Fruit fly (Drosophila melanogaster): Measurements from ENCODE around the gene Hip1.

Gene Hip1

DNA sequence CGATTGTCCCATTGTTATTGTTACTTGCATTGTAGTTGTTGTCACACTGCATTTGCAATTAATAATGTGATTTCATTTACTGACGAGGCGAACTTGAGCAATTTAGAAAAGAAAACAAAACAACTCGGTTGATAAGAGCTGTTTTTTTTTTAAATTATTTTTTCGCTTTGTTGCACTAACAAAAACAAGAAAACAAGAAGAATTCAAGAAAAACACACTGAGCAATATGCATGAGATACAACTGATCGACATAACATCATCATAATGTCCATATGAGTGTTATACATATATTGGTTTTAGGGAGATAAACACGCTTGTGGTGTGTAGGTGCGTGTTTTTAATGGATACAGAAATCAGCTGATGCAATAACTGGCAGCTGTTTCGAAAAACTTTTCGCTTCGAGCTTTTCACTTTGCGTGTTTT, 29.1 kb upstream of the Hip1 start (continued):
- TF ChIP-seq lz (GFP tag; optimal IDR thresholded peaks at IDR 0.05) = no peak
- TF ChIP-seq fkh (GFP tag; optimal IDR thresholded peaks at IDR 0.05) = peak; percentile 52
- peak; percentile 24 for TF ChIP-seq Eip93F (GFP tag; optimal IDR thresholded peaks at IDR 0.05)
- peak; percentile 7 for TF ChIP-seq CG10631 (GFP tag; optimal IDR thresholded peaks at IDR 0.05)
- peak; percentile 57 for TF ChIP-seq dac (GFP tag; optimal IDR thresholded peaks at IDR 0.05)
- no peak for TF ChIP-seq Blimp-1 (GFP tag; optimal IDR thresholded peaks at IDR 0.05)
- no peak for TF ChIP-seq CG6854 (GFP tag; optimal IDR thresholded peaks at IDR 0.05)
- TF ChIP-seq CG6163 (GFP tag; IDR thresholded peaks at IDR 0.05) = peak; percentile 86
- TF ChIP-seq CG15336 (GFP tag; IDR thresholded peaks at IDR 0.05) = peak; percentile 84
- TF ChIP-seq CG8119 (GFP tag; IDR thresholded peaks at IDR 0.05) = peak; percentile 91
- TF ChIP-seq CG7368 (GFP tag; optimal IDR thresholded peaks at IDR 0.05) = no peak
- peak; percentile 32 for TF ChIP-seq CG6808 (GFP tag; optimal IDR thresholded peaks at IDR 0.05)
- TF ChIP-seq CG32006 (GFP tag; optimal IDR thresholded peaks at IDR 0.05) = peak; percentile 84
- TF ChIP-seq CG11762 (GFP tag; optimal IDR thresholded peaks at IDR 0.05; ENCODE audit: insufficient read depth) = peak; percentile 49

- TF ChIP-seq Hr39 (GFP tag; optimal IDR thresholded peaks at IDR 0.05) (no peak), CG15336 (GFP tag; IDR thresholded peaks at IDR 0.05) (peak; percentile 30; the same call in 1 of the 2 replicates), salr (GFP tag; optimal IDR thresholded peaks at IDR 0.05) (no peak), Gug (GFP tag; IDR thresholded peaks at IDR 0.05) (no peak), CG6163 (GFP tag; IDR thresholded peaks at IDR 0.05) (no peak), Sox15 (GFP tag; optimal IDR thresholded peaks at IDR 0.05) (no peak), dsx (GFP tag; optimal IDR thresholded peaks at IDR 0.05; ENCODE audit: poor library complexity, severe bottlenecking) (no peak), vri (GFP tag; optimal IDR thresholded peaks at IDR 0.05) (no peak), eg (GFP tag; IDR thresholded peaks at IDR 0.05) (peak; percentile 44; the same call in 1 of the 3 replicates), svp (GFP tag) (peak; percentile 7), spab (GFP tag; optimal IDR thresholded peaks at IDR 0.05) (no peak), CG8119 (GFP tag; IDR thresholded peaks at IDR 0.05) (peak; percentile 40; the same call in 1 of the 3 replicates), CG1621 (tag; optimal IDR thresholded peaks at IDR 0.05) (no peak), fd85E (GFP tag; optimal IDR thresholded peaks at IDR 0.05) (no peak), lz (GFP tag; optimal IDR thresholded peaks at IDR 0.05) (no peak), CG32006 (GFP tag; optimal IDR thresholded peaks at IDR 0.05) (peak; percentile 19), net (GFP tag; optimal IDR thresholded peaks at IDR 0.05) (no peak)
Measured at dm6 chr3L:12800167-12800566, 26.8 kb upstream of the Hip1 start.

dm6 chr3L:12799431-12800147, 26.2 kb upstream of the Hip1 start:
- no peak for TF ChIP-seq Hr38 (GFP tag; optimal IDR thresholded peaks at IDR 0.05)
- peak; percentile 99 for TF ChIP-seq svp (GFP tag)

- peak; percentile 42 for TF ChIP-seq CG10631 (GFP tag; optimal IDR thresholded peaks at IDR 0.05)
- TF ChIP-seq CG1621 (tag; optimal IDR thresholded peaks at IDR 0.05) = peak; percentile 32
- TF ChIP-seq Ets21C (GFP tag; optimal IDR thresholded peaks at IDR 0.05) = no peak
- peak; percentile 77 for TF ChIP-seq CG32006 (GFP tag; optimal IDR thresholded peaks at IDR 0.05)
- no peak for TF ChIP-seq svp (GFP tag)
- TF ChIP-seq CG8119 (GFP tag; IDR thresholded peaks at IDR 0.05) = peak; percentile 57; the same call in 1 of the 3 replicates
- TF ChIP-seq Eip93F (GFP tag; optimal IDR thresholded peaks at IDR 0.05) = no peak
- peak; percentile 14 for TF ChIP-seq Eip75B (GFP tag; optimal IDR thresholded peaks at IDR 0.05)
- TF ChIP-seq CG3032 (tag; optimal IDR thresholded peaks at IDR 0.05) = peak; percentile 3
- peak; percentile 37 for TF ChIP-seq CG10669 (GFP tag; optimal IDR thresholded peaks at IDR 0.05)
- TF ChIP-seq Hr39 (GFP tag; optimal IDR thresholded peaks at IDR 0.05) = peak; percentile 45
- TF ChIP-seq CG8632 (GFP tag; optimal IDR thresholded peaks at IDR 0.05) = peak; percentile 40
- peak; percentile 32 for TF ChIP-seq net (GFP tag; optimal IDR thresholded peaks at IDR 0.05)
- TF ChIP-seq CG6808 (GFP tag; optimal IDR thresholded peaks at IDR 0.05) = peak; percentile 48
- TF ChIP-seq pdm3 (GFP tag; optimal IDR thresholded peaks at IDR 0.05) = peak; percentile 61
- peak; percentile 31 for TF ChIP-seq CG3919 (GFP tag; optimal IDR thresholded peaks at IDR 0.05)
- peak; percentile 9 for TF ChIP-seq CG6792 (GFP tag; optimal IDR thresholded peaks at IDR 0.05)
- peak; percentile 22 for TF ChIP-seq CG34406 (GFP tag; optimal IDR thresholded peaks at IDR 0.05)
- peak; percentile 27 for TF ChIP-seq CG4318 (GFP tag; optimal IDR thresholded peaks at IDR 0.05)
- peak; percentile 20 for TF ChIP-seq CG6276 (GFP tag; optimal IDR thresholded peaks at IDR 0.05)
- TF ChIP-seq spab (GFP tag; optimal IDR thresholded peaks at IDR 0.05) = no peak
- TF ChIP-seq Met (GFP tag; optimal IDR thresholded peaks at IDR 0.05) = no peak
- TF ChIP-seq CG6854 (GFP tag; optimal IDR thresholded peaks at IDR 0.05) = no peak
- no peak for TF ChIP-seq cyc (GFP tag; optimal IDR thresholded peaks at IDR 0.05)
- TF ChIP-seq eg (GFP tag; IDR thresholded peaks at IDR 0.05) = peak; percentile 29; the same call in 1 of the 3 replicates
- TF ChIP-seq Ets96B (tag; optimal IDR thresholded peaks at IDR 0.05) = peak; percentile 26
- peak; percentile 40 for TF ChIP-seq CG9139 (GFP tag; optimal IDR thresholded peaks at IDR 0.05)
Measured at dm6 chr3L:12798795-12799311, 25.5 kb upstream of the Hip1 start.

Measured in whole organism, prepupa.